Worm (Caenorhabditis elegans) whole organism, L2 larva: ENCODE measurements around the gene ZK899.7.
A peak's percentile ranks its signal among the peaks of the same experiment; 100 is the strongest.

Source experiments
- C34F6.9 ChIP-seq: fragments of 150-350 bp; optimal IDR thresholded peaks from 2 replicates; lab custom pipeline; 2014; ENCODE audit warnings: missing biosample characterization, missing genetic modification characterization
- F13H6.1 ChIP-seq: sonication (generic microtip); optimal IDR thresholded peaks from 2 replicates; lab custom pipeline; 2016; ENCODE audit warnings: missing genetic modification characterization, missing compliant biosample characterization
- Y55F3AM.14 ChIP-seq: fragments of 200-800 bp; sonication (Bioruptor generic); optimal IDR thresholded peaks from 2 replicates; lab custom pipeline; 2018; ENCODE audit warnings: mild to moderate bottlenecking, missing genetic modification characterization, missing compliant biosample characterization
- alr-1 ChIP-seq: fragments of 150-350 bp; optimal IDR thresholded peaks from 2 replicates; lab custom pipeline; 2014; ENCODE audit warnings: missing biosample characterization, missing genetic modification characterization
- aly-2 ChIP-seq: fragments of 150-350 bp; optimal IDR thresholded peaks from 2 replicates; lab custom pipeline; 2014; ENCODE audit warnings: missing biosample characterization, missing genetic modification characterization
- ama-1 ChIP-seq: fragments of 150-350 bp; optimal IDR thresholded peaks from 2 replicates; lab custom pipeline; 2018; ENCODE audit warnings: inconsistent platforms
- blmp-1 ChIP-seq: sonication (generic microtip); optimal IDR thresholded peaks from 2 replicates; lab custom pipeline; 2017; ENCODE audit warnings: missing genetic modification characterization, mild to moderate bottlenecking, missing compliant biosample characterization, antibody characterized with exemption, moderate library complexity; ENCODE audit not compliant: insufficient read depth
- ceh-16 ChIP-seq: fragments of 150-350 bp; optimal IDR thresholded peaks from 2 replicates; lab custom pipeline; 2014; ENCODE audit warnings: missing biosample characterization, missing genetic modification characterization
- crh-2 ChIP-seq: sonication (generic microtip); optimal IDR thresholded peaks from 2 replicates; lab custom pipeline; 2017; ENCODE audit warnings: missing biosample characterization, missing genetic modification characterization
- dmd-4 ChIP-seq: sonication (generic microtip); optimal IDR thresholded peaks from 2 replicates; lab custom pipeline; 2017; ENCODE audit warnings: missing biosample characterization, missing genetic modification characterization
- egl-27 ChIP-seq: sonication (generic microtip); optimal IDR thresholded peaks from 3 replicates; lab custom pipeline; 2017; ENCODE audit warnings: missing biosample characterization, missing genetic modification reagents, missing genetic modification characterization
- elt-1 ChIP-seq: fragments of 150-350 bp; optimal IDR thresholded peaks from 2 replicates; lab custom pipeline; 2014; ENCODE audit warnings: missing biosample characterization, missing genetic modification characterization
- fos-1 ChIP-seq: fragments of 150-350 bp; optimal IDR thresholded peaks from 2 replicates; lab custom pipeline; 2014; ENCODE audit warnings: missing biosample characterization, missing genetic modification characterization
- gmeb-1 ChIP-seq: fragments of 150-350 bp; optimal IDR thresholded peaks from 2 replicates; lab custom pipeline; 2014; ENCODE audit warnings: missing biosample characterization, missing genetic modification characterization
- lin-11 ChIP-seq: fragments of 150-350 bp; sonication (generic microtip); optimal IDR thresholded peaks from 2 replicates; lab custom pipeline; 2014; ENCODE audit warnings: missing biosample characterization, missing genetic modification characterization, inconsistent platforms, mixed read lengths
- lin-13 ChIP-seq: fragments of 150-350 bp; optimal IDR thresholded peaks from 2 replicates; lab custom pipeline; 2014; ENCODE audit warnings: missing biosample characterization, missing genetic modification reagents, missing genetic modification characterization
- lsy-2 ChIP-seq, 2 experiments: fragments of 150-350 bp in 1 of 2; sonication (generic microtip) in 1 of 2; optimal IDR thresholded peaks; 2 replicates each; lab custom pipeline; 2014 to 2017; ENCODE audit warnings: missing biosample characterization in 2 of 2, missing genetic modification characterization in 2 of 2
- mab-5 ChIP-seq: fragments of 150-350 bp; optimal IDR thresholded peaks from 2 replicates; lab custom pipeline; 2014; ENCODE audit warnings: missing biosample characterization, missing genetic modification characterization
- mdl-1 ChIP-seq, 2 experiments: fragments of 150-350 bp in 1 of 2; sonication (generic microtip) in 1 of 2; optimal IDR thresholded peaks; 2 replicates each; lab custom pipeline; 2017; ENCODE audit warnings: missing biosample characterization in 2 of 2, missing genetic modification characterization in 2 of 2
- nhr-10 ChIP-seq: sonication (generic microtip); optimal IDR thresholded peaks from 2 replicates; lab custom pipeline; 2017; ENCODE audit warnings: missing biosample characterization, missing genetic modification characterization
- nhr-11 ChIP-seq: fragments of 150-350 bp; optimal IDR thresholded peaks from 2 replicates; lab custom pipeline; 2014; ENCODE audit warnings: missing biosample characterization, missing genetic modification characterization
- nhr-12 ChIP-seq: fragments of 150-350 bp; optimal IDR thresholded peaks from 2 replicates; lab custom pipeline; 2014; ENCODE audit warnings: missing biosample characterization, missing genetic modification characterization
- nhr-129 ChIP-seq: fragments of 150-350 bp; optimal IDR thresholded peaks from 2 replicates; lab custom pipeline; 2014; ENCODE audit warnings: missing biosample characterization, missing genetic modification characterization
- nhr-21 ChIP-seq: fragments of 150-350 bp; optimal IDR thresholded peaks from 2 replicates; lab custom pipeline; 2014; ENCODE audit warnings: missing biosample characterization, missing genetic modification characterization
- nhr-23 ChIP-seq: fragments of 150-350 bp; optimal IDR thresholded peaks from 2 replicates; lab custom pipeline; 2014; ENCODE audit warnings: missing biosample characterization, missing genetic modification reagents, missing genetic modification characterization
- nhr-237 ChIP-seq: fragments of 150-350 bp; optimal IDR thresholded peaks from 2 replicates; lab custom pipeline; 2014; ENCODE audit warnings: missing biosample characterization, missing genetic modification characterization
- nhr-6 ChIP-seq: fragments of 150-350 bp; optimal IDR thresholded peaks from 2 replicates; lab custom pipeline; 2014; ENCODE audit warnings: missing biosample characterization, missing genetic modification characterization
- nhr-77 ChIP-seq: fragments of 150-350 bp; optimal IDR thresholded peaks from 2 replicates; lab custom pipeline; 2014; ENCODE audit warnings: missing biosample characterization, missing genetic modification characterization
- peb-1 ChIP-seq: fragments of 150-350 bp; optimal IDR thresholded peaks from 2 replicates; lab custom pipeline; 2014; ENCODE audit warnings: missing biosample characterization, missing genetic modification characterization
- sem-4 ChIP-seq: fragments of 150-350 bp; optimal IDR thresholded peaks from 2 replicates; lab custom pipeline; 2014; ENCODE audit warnings: missing biosample characterization, missing genetic modification reagents, missing genetic modification characterization
- skn-1 ChIP-seq: sonication (generic microtip); optimal IDR thresholded peaks from 2 replicates; lab custom pipeline; 2017; ENCODE audit warnings: missing biosample characterization, missing genetic modification characterization
- sma-3 ChIP-seq: sonication (generic microtip); optimal IDR thresholded peaks from 2 replicates; lab custom pipeline; 2016; ENCODE audit warnings: missing genetic modification reagents, missing genetic modification characterization, missing compliant biosample characterization
- sma-9 ChIP-seq, 2 experiments: fragments of 150-350 bp in 1 of 2; sonication (generic microtip) in 1 of 2; optimal IDR thresholded peaks; 2 replicates each; lab custom pipeline; 2014 to 2016; ENCODE audit warnings: missing genetic modification characterization in 2 of 2, mild to moderate bottlenecking in 1 of 2, missing biosample characterization in 1 of 2, missing compliant biosample characterization in 1 of 2, missing genetic modification reagents in 1 of 2, moderate library complexity in 1 of 2
- snpc-4 ChIP-seq: fragments of 150-350 bp; optimal IDR thresholded peaks from 2 replicates; lab custom pipeline; 2014; ENCODE audit warnings: missing biosample characterization, missing genetic modification characterization
- unc-55 ChIP-seq: fragments of 150-350 bp; sonication (generic microtip); optimal IDR thresholded peaks from 3 replicates; lab custom pipeline; 2014; ENCODE audit warnings: missing biosample characterization, missing genetic modification reagents, missing genetic modification characterization
- unc-62 ChIP-seq: fragments of 150-350 bp; optimal IDR thresholded peaks from 2 replicates; lab custom pipeline; 2014; ENCODE audit warnings: missing biosample characterization, missing genetic modification reagents, missing genetic modification characterization
- zag-1 ChIP-seq: fragments of 150-350 bp; optimal IDR thresholded peaks from 2 replicates; lab custom pipeline; 2014; ENCODE audit warnings: missing biosample characterization, missing genetic modification characterization

ZK899.7 gene

DNA sequence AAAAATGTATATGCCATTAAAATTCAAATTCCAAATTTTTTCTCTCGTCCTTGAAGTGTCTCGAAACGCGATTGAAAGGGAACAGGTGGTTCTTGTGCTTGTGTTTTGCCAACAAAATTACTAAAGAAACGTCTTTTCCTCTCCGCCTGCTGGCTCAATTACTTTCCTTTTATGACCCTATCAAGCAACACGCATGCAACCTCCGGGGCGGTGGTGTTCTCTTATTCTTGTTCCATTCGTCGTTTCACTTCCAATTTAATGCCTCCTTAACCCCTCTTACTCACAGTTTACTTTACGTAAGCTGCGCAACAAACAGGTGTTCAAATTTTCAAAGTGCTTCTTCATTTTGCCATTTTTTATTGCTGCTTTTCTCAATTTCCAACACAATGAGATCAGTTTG is 34.5 kb upstream of the ZK899.7 start:
- TF ChIP-seq nhr-10 (tag; lab: Kevin White, UChicago) (no peak), mdl-1 (tag; optimal IDR thresholded peaks at IDR 0.05; lab: Kevin White, UChicago) (no peak), nhr-21 (tag; lab: Kevin White, UChicago) (no peak), lin-11 (tag; lab: Kevin White, UChicago) (no peak), elt-1 (tag; lab: Kevin White, UChicago) (no peak), nhr-12 (tag; lab: Kevin White, UChicago) (no peak), alr-1 (no peak)

DNA sequence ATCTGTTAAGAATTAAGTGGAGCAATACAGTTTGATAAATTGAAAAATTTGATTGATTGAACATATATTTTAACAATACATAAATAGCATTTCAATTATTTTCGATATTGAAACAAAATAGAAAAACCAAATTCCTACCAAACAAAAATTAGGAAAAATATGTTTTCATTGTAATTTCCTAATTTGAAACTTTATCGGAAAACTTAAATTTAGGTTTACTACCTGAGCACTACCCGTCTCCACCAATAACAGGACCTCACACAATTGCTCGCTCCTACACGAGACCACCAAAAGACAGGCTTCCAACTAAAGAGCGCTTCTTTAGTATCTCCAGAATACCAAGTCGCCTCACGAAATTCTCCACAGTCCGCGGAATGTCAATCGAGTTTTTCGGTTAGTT is 27.5 kb upstream of the ZK899.7 start:
- TF ChIP-seq unc-55 (GFP tag; lab: Kevin White, UChicago), result no peak

DNA sequence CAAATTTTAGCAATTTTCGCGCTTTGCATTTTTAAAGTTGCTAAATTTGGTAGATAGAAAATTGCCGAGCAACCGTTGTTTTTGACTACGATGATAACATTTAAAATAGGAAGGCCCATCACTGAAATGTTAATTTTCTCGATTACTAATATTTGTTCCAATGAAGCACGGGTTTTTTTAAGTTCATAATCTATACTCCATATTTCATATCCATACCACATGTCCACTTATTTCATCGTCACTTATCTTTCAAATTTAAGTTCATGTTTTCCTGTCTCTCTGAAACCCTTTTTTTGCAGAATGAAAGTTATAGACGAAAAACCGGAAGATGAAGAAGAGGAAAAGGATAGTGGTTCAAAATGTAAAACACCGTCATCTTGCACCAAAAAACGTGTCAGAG is 22.9 kb upstream of the ZK899.7 start, which contains the start of gene gap-2:
Gene gap-2 (plus strand): TSS at position 301 of the 400 bp plus-strand sequence.
- TF ChIP-seq skn-1 (tag; lab: Kevin White, UChicago) (no peak), C34F6.9 (tag; lab: Kevin White, UChicago) (no peak), unc-55 (GFP tag; lab: Kevin White, UChicago) (no peak), peb-1 (no peak), ceh-16 (tag; lab: Kevin White, UChicago) (no peak), nhr-11 (tag; lab: Kevin White, UChicago) (no peak), snpc-4 (tag; lab: Kevin White, UChicago) (no peak), aly-2 (no peak), lin-11 (tag; lab: Kevin White, UChicago) (no peak), sma-3 (GFP tag; lab: Kevin White, UChicago) (no peak), nhr-237 (tag; lab: Kevin White, UChicago) (no peak), gmeb-1 (tag; lab: Kevin White, UChicago) (no peak), dmd-4 (tag; lab: Kevin White, UChicago) (no peak)
- TF ChIP-seq, all 48 proteins: peak for 0

DNA sequence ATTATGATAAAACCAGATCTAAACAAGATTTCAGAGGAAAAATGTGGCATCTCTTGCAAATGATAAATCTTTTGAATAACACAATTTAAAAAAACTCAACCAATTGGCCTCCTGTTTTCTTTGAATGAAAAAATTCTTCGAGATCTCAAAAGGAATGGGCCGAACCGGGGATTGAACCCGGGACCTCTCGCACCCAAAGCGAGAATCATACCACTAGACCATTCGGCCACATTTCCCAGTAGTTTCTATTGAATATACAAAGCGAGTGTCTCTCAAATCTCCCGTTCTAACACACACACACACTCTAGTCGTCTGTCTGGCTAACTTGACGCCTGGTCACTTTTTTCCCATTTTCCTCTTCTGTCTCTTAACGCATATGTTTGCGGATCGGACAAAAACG is 18.3 kb upstream of the ZK899.7 start:
- peak; percentile 68 for TF ChIP-seq lin-13
- TF ChIP-seq nhr-77 (tag; lab: Kevin White, UChicago), result peak; percentile 57
- peak; percentile 82 for TF ChIP-seq unc-55 (GFP tag; lab: Kevin White, UChicago)
- TF ChIP-seq sem-4 (tag; lab: Kevin White, UChicago), result peak; percentile 75
- TF ChIP-seq egl-27 (tag; lab: Kevin White, UChicago), result peak; percentile 58
- no peak for TF ChIP-seq nhr-237 (tag; lab: Kevin White, UChicago)
- TF ChIP-seq aly-2, result no peak
- peak; percentile 69 for TF ChIP-seq sma-3 (GFP tag; lab: Kevin White, UChicago)
- TF ChIP-seq lsy-2 (tag; optimal IDR thresholded peaks at IDR 0.05; lab: Kevin White, UChicago), result peak; percentile 61 to 73
- TF ChIP-seq mdl-1 (tag; optimal IDR thresholded peaks at IDR 0.05; lab: Kevin White, UChicago), result peak in 1 of 2 experiments; percentile 7
- peak; percentile 74 for TF ChIP-seq sma-9 (GFP tag; optimal IDR thresholded peaks at IDR 0.05; lab: Kevin White, UChicago)
- no peak for TF ChIP-seq sma-9 (tag; optimal IDR thresholded peaks at IDR 0.05; lab: Kevin White, UChicago)
- TF ChIP-seq lin-11 (tag; lab: Kevin White, UChicago), result no peak
- TF ChIP-seq nhr-23, result no peak
- TF ChIP-seq nhr-21 (tag; lab: Kevin White, UChicago), result peak; percentile 83
- no peak for TF ChIP-seq ama-1 (lab: Kevin White, UChicago)
- TF ChIP-seq fos-1 (tag; lab: Kevin White, UChicago), result peak; percentile 69
- TF ChIP-seq skn-1 (tag; lab: Kevin White, UChicago), result peak; percentile 29
- TF ChIP-seq F13H6.1 (tag; lab: Kevin White, UChicago), result peak; percentile 54
- TF ChIP-seq Y55F3AM.14 (GFP tag; lab: Kevin White, UChicago), result peak; percentile 47
- TF ChIP-seq nhr-6 (tag; lab: Kevin White, UChicago), result peak; percentile 19
- TF ChIP-seq mab-5 (tag; lab: Kevin White, UChicago), result peak; percentile 48
- peak; percentile 85 for TF ChIP-seq nhr-129 (tag; lab: Kevin White, UChicago)
- TF ChIP-seq C34F6.9 (tag; lab: Kevin White, UChicago), result peak; percentile 54
- peak; percentile 45 for TF ChIP-seq gmeb-1 (tag; lab: Kevin White, UChicago)
- peak; percentile 67 for TF ChIP-seq zag-1 (tag; lab: Kevin White, UChicago)
- TF ChIP-seq unc-62 (GFP tag; lab: Kevin White, UChicago), result no peak
- peak; percentile 76 for TF ChIP-seq crh-2 (tag; lab: Kevin White, UChicago)
- TF ChIP-seq blmp-1 (tag; lab: Kevin White, UChicago), result peak; percentile 31
